Worm (Caenorhabditis elegans): ENCODE measurements around the gene ZK250.14.

DNA sequence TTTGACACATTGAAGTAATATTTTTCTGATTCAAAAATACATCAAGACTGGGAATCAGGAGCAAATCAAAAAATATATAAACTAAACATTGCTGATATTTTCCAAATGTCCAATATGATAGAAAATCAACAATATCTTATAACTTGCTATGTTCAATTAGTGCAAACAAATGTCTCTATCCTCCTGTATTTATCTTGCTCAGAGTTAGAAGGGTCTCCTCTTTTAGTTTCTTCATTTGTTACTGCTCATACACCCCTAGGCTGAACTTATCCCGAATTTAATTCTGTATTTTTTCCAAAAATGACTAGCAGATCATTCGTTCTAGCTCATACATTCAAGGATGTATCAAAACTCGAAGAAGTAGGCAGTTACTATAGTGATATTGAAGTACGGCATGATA is 43.0 kb downstream of the ZK250.14 start, which contains the start of gene math-23:
- no peak for TF ChIP-seq nhr-23 (tag; optimal IDR thresholded peaks at IDR 0.05)
- no peak for TF ChIP-seq ztf-11 (tag; optimal IDR thresholded peaks at IDR 0.05)
- no peak for TF ChIP-seq ama-1 (optimal IDR thresholded peaks at IDR 0.05)
- TF ChIP-seq unc-55 (GFP tag; optimal IDR thresholded peaks at IDR 0.05): no peak
- TF ChIP-seq nhr-237 (tag; optimal IDR thresholded peaks at IDR 0.05): no peak
- TF ChIP-seq elt-3 (tag; optimal IDR thresholded peaks at IDR 0.05): no peak
- no peak for TF ChIP-seq dmd-4 (tag; optimal IDR thresholded peaks at IDR 0.05)
- no peak for TF ChIP-seq nhr-77 (tag; optimal IDR thresholded peaks at IDR 0.05)
- no peak for TF ChIP-seq snpc-4 (tag; optimal IDR thresholded peaks at IDR 0.05)
- TF ChIP-seq lin-13 (GFP tag; optimal IDR thresholded peaks at IDR 0.05): no peak
- TF ChIP-seq ZK546.5 (tag; optimal IDR thresholded peaks at IDR 0.05): no peak
- TF ChIP-seq nhr-12 (tag; optimal IDR thresholded peaks at IDR 0.05): no peak
- TF ChIP-seq skn-1 (tag; optimal IDR thresholded peaks at IDR 0.05): no peak
- no peak for TF ChIP-seq mdl-1 (tag; optimal IDR thresholded peaks at IDR 0.05)

Data from whole organism, L2 larva.